Fruit fly (Drosophila melanogaster): Measurements from ENCODE around the gene comt.
A peak's percentile ranks its signal among the peaks of the same experiment; 100 is the strongest.

Gene comt

DNA sequence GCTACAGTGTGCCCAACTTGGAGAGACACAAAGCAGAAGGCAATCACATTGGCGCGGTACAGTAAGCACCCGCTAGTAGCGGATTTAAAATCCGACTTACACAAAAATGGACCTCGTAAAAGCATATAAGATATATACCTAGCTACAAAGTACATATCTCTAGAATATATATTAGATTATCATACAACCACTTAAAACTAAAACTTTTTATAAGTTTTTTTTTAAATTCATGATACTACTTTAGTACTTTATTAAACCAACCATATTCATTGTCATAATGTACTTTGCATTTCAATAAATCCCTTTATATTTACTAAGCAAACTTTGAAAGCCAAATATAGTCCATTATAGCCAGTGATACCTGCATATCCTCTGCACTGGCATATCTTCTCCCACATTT, 16.3 kb downstream of the comt start (continued):
- no peak for TF ChIP-seq CG31365 (tag; optimal IDR thresholded peaks at IDR 0.05)
- no peak for TF ChIP-seq gcm2 (GFP tag; optimal IDR thresholded peaks at IDR 0.05)
- TF ChIP-seq CG34422 (GFP tag; IDR thresholded peaks at IDR 0.05): no peak
- TF ChIP-seq Oaz (GFP tag; IDR thresholded peaks at IDR 0.05): no peak
- no peak for TF ChIP-seq Kr (GFP tag; optimal IDR thresholded peaks at IDR 0.05)
- no peak for TF ChIP-seq rib (GFP tag; IDR thresholded peaks at IDR 0.05)
- peak; percentile 49 for TF ChIP-seq CG4424 (GFP tag; optimal IDR thresholded peaks at IDR 0.05)
- no peak for TF ChIP-seq Sry-β (GFP tag; optimal IDR thresholded peaks at IDR 0.05)
- no peak for TF ChIP-seq stwl (tag; optimal IDR thresholded peaks at IDR 0.05)
- TF ChIP-seq peb (GFP tag; IDR thresholded peaks at IDR 0.05): no peak
- peak; percentile 3 for TF ChIP-seq lilli (GFP tag; optimal IDR thresholded peaks at IDR 0.05)
- peak; percentile 30 for TF ChIP-seq Chrac-16 (GFP tag; optimal IDR thresholded peaks at IDR 0.05)
- peak; percentile 74 for TF ChIP-seq row (GFP tag; IDR thresholded peaks at IDR 0.05)
- TF ChIP-seq CG18599 (GFP tag; optimal IDR thresholded peaks at IDR 0.05): peak; percentile 54
- peak; percentile 52 for TF ChIP-seq CG32532 (GFP tag; IDR thresholded peaks at IDR 0.05)
- TF ChIP-seq cwo (GFP tag; optimal IDR thresholded peaks at IDR 0.05): no peak
- TF ChIP-seq Ets97D (GFP tag; optimal IDR thresholded peaks at IDR 0.05): no peak
- no peak for TF ChIP-seq trh (GFP tag; optimal IDR thresholded peaks at IDR 0.05)
- TF ChIP-seq sens-2 (GFP tag; IDR thresholded peaks at IDR 0.05): no peak
- no peak for TF ChIP-seq Mes4 (GFP tag; optimal IDR thresholded peaks at IDR 0.05)
- no peak for TF ChIP-seq chm (GFP tag; IDR thresholded peaks at IDR 0.05)
- TF ChIP-seq CG6683 (GFP tag; optimal IDR thresholded peaks at IDR 0.05): peak; percentile 12
- no peak for TF ChIP-seq CG15073 (GFP tag; optimal IDR thresholded peaks at IDR 0.05)
- TF ChIP-seq corto (GFP tag; optimal IDR thresholded peaks at IDR 0.05): no peak
- TF ChIP-seq bowl (GFP tag; IDR thresholded peaks at IDR 0.05): no peak
- no peak for TF ChIP-seq Awh (GFP tag; IDR thresholded peaks at IDR 0.05)
- no peak for TF ChIP-seq C15 (GFP tag; IDR thresholded peaks at IDR 0.05)
- peak; percentile 14 for TF ChIP-seq ewg (GFP tag; optimal IDR thresholded peaks at IDR 0.05)
- no peak for TF ChIP-seq bab2 (GFP tag; optimal IDR thresholded peaks at IDR 0.05)
- TF ChIP-seq Sox100B (GFP tag; optimal IDR thresholded peaks at IDR 0.05): peak; percentile 69
- TF ChIP-seq Hr39 (optimal IDR thresholded peaks at IDR 0.05): no peak
- no peak for TF ChIP-seq B-H2 (GFP tag; optimal IDR thresholded peaks at IDR 0.05)
- TF ChIP-seq esg (GFP tag; conservative IDR thresholded peaks at IDR 0.05): peak; percentile 31; the same call in 1 of the 2 replicates
- TF ChIP-seq vnd (GFP tag; IDR thresholded peaks at IDR 0.05; ENCODE audit: partially characterized antibody): no peak
- no peak for TF ChIP-seq unc-4 (GFP tag; IDR thresholded peaks at IDR 0.05; ENCODE audit: partially characterized antibody)
- peak; percentile 25; the same call in 1 of the 2 replicates for TF ChIP-seq Taf1 (GFP tag; IDR thresholded peaks at IDR 0.05)
- no peak for TF ChIP-seq CG6854 (GFP tag; optimal IDR thresholded peaks at IDR 0.05)
- peak; percentile 46 for TF ChIP-seq CG12659 (GFP tag; optimal IDR thresholded peaks at IDR 0.05)
- TF ChIP-seq H2.0 (GFP tag; IDR thresholded peaks at IDR 0.05): no peak; the same call in 1 of the 2 replicates
- no peak for TF ChIP-seq Aef1 (GFP tag; IDR thresholded peaks at IDR 0.05)
- no peak for TF ChIP-seq ara (GFP tag; IDR thresholded peaks at IDR 0.05)
- no peak for TF ChIP-seq ro (GFP tag; IDR thresholded peaks at IDR 0.05)
- TF ChIP-seq CG13424 (tag; optimal IDR thresholded peaks at IDR 0.05): peak; percentile 65
- no peak for TF ChIP-seq CG8944 (GFP tag; optimal IDR thresholded peaks at IDR 0.05)
- peak; percentile 72 for TF ChIP-seq CG2712 (tag; optimal IDR thresholded peaks at IDR 0.05)
- TF ChIP-seq ash1 (GFP tag; optimal IDR thresholded peaks at IDR 0.05): no peak
- TF ChIP-seq chn (GFP tag; optimal IDR thresholded peaks at IDR 0.05): no peak
- TF ChIP-seq bsh (GFP tag; optimal IDR thresholded peaks at IDR 0.05): peak; percentile 46 to 57
- no peak for TF ChIP-seq CG7987 (GFP tag; optimal IDR thresholded peaks at IDR 0.05)
- TF ChIP-seq CG7271 (tag; optimal IDR thresholded peaks at IDR 0.05): no peak
- 0 out of 2 replicates have a peak, but pooled peaks have one; percentile 12 for TF ChIP-seq danr (GFP tag; IDR thresholded peaks at IDR 0.05)
- no peak for TF ChIP-seq dati (GFP tag; IDR thresholded peaks at IDR 0.05)
